Worm (Caenorhabditis elegans) whole organism, L3 larva: ENCODE results near the gene F02D10.6.

Source experiments
- ama-1 ChIP-seq: fragments of 150-350 bp; optimal IDR thresholded peaks from 2 replicates; lab custom pipeline; 2018
- ceh-28 ChIP-seq: fragments of 150-350 bp; optimal IDR thresholded peaks from 2 replicates; lab custom pipeline; 2014; ENCODE audit warnings: missing biosample characterization, missing genetic modification reagents, missing genetic modification characterization
- egl-27 ChIP-seq: sonication (generic microtip); optimal IDR thresholded peaks from 4 replicates; lab custom pipeline; 2017; ENCODE audit warnings: missing biosample characterization, missing genetic modification reagents, missing genetic modification characterization
- nhr-23 ChIP-seq: fragments of 150-350 bp; optimal IDR thresholded peaks from 2 replicates; lab custom pipeline; 2014; ENCODE audit warnings: missing biosample characterization, missing genetic modification reagents, missing genetic modification characterization
- nhr-28 ChIP-seq: fragments of 150-350 bp; optimal IDR thresholded peaks from 2 replicates; lab custom pipeline; 2014; ENCODE audit warnings: missing biosample characterization, missing genetic modification characterization
- pha-4 ChIP-seq: fragments of 150-350 bp; optimal IDR thresholded peaks from 2 replicates; lab custom pipeline; 2014; ENCODE audit warnings: missing biosample characterization, missing genetic modification reagents, missing genetic modification characterization
- unc-62 ChIP-seq: fragments of 150-350 bp; sonication (generic microtip); optimal IDR thresholded peaks from 4 replicates; lab custom pipeline; 2014; ENCODE audit warnings: missing biosample characterization, missing genetic modification reagents, missing genetic modification characterization
- ztf-11 ChIP-seq: fragments of 150-350 bp; optimal IDR thresholded peaks from 2 replicates; lab custom pipeline; 2014; ENCODE audit warnings: missing biosample characterization, missing genetic modification characterization

ce11 chrX:13462519-13462918 is 11.0 kb upstream of the F02D10.6 start, which contains the start of gene F02D10.3:
- TF ChIP-seq nhr-23 (tag; lab: Kevin White, UChicago) (no peak), nhr-28 (no peak), ama-1 (no peak), unc-62 (GFP tag; lab: Kevin White, UChicago) (no peak), egl-27 (tag; lab: Kevin White, UChicago) (no peak), pha-4 (no peak), ztf-11 (no peak), ceh-28 (tag; lab: Kevin White, UChicago) (no peak)
